Fruit fly (Drosophila melanogaster): ENCODE measurements around the gene Cbl.

DNA sequence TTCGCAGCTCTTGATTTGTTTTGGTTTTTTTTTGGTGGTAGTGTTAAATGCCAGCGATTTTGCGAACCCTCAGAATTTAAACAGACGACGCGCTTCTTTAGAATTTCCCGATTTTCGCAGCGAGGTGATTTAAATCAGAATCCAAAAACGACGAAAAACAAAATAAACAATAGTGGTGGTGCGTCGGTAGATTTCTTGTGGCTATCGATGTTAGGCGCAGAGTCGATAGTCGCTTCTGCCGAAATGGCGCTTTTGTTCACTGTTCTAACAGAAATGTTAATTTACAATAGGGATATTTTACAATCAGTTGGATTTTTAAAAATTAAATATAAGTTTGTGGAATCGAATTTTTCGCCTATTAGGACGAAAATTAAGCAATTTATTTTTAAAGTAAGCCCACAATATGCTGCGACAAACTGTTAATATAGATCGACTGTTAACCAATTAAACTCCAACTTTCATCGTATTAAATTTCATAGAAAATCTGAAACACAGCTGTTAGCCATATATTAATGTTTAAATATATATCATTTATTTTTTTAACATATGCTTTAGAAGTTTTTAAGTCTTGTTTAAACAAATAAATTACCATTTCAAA, 24.5 kb downstream of the Cbl start, which contains the start of gene CG6983:
- no peak for TF ChIP-seq CG8478 (optimal IDR thresholded peaks at IDR 0.05)
- TF ChIP-seq CTCF (optimal IDR thresholded peaks at IDR 0.05), result peak in 1 of 2 experiments; percentile 75

Measured in S2 (cell line).